Worm (Caenorhabditis elegans) whole organism, early embryonic: Measurements from ENCODE around the gene T24H10.4.

Experiments used
- B0310.2 ChIP-seq: sonication (generic microtip); optimal IDR thresholded peaks from 2 replicates; lab custom pipeline; 2016; ENCODE audit warnings: mild to moderate bottlenecking, missing genetic modification characterization, missing compliant biosample characterization
- F13C5.2 ChIP-seq: sonication (generic microtip); optimal IDR thresholded peaks from 2 replicates; lab custom pipeline; 2017; ENCODE audit warnings: mild to moderate bottlenecking, missing genetic modification characterization, inconsistent platforms, missing compliant biosample characterization
- ama-1 ChIP-seq: fragments of 150-350 bp; optimal IDR thresholded peaks from 2 replicates; lab custom pipeline; 2014
- ets-7 ChIP-seq: sonication (generic microtip); optimal IDR thresholded peaks from 2 replicates; lab custom pipeline; 2016; ENCODE audit warnings: missing genotype, missing genetic modification characterization, missing compliant biosample characterization
- flt-1 ChIP-seq: fragments of 200-800 bp; sonication (Bioruptor generic); IDR thresholded peaks from 2 replicates; pipeline ENCODE4 v1.3.6; 2022; ENCODE audit warnings: missing genetic modification characterization, missing compliant biosample characterization
- hnd-1 ChIP-seq: sonication (generic microtip); optimal IDR thresholded peaks from 2 replicates; lab custom pipeline; 2016; ENCODE audit warnings: missing genetic modification characterization, missing compliant biosample characterization
- scrt-1 ChIP-seq: fragments of 200-800 bp; sonication (Bioruptor generic); IDR thresholded peaks from 2 replicates; pipeline ENCODE4 v1.3.6; 2022; ENCODE audit warnings: missing genetic modification characterization, missing compliant biosample characterization
- sea-1 ChIP-seq: fragments of 200-800 bp; sonication (Bioruptor generic); conservative IDR thresholded peaks from 2 replicates; pipeline ENCODE4 v1.3.6; 2022; ENCODE audit warnings: missing genetic modification characterization, missing compliant biosample characterization
- tbx-37 ChIP-seq: fragments of 200-800 bp; sonication (Bioruptor generic); conservative IDR thresholded peaks from 2 replicates; pipeline ENCODE4 v1.3.6; 2022; ENCODE audit warnings: missing genetic modification reagents, missing genetic modification characterization, missing compliant biosample characterization
- tra-4 ChIP-seq: sonication (generic microtip); optimal IDR thresholded peaks from 2 replicates; lab custom pipeline; 2017; ENCODE audit warnings: missing genetic modification characterization, missing compliant biosample characterization

DNA sequence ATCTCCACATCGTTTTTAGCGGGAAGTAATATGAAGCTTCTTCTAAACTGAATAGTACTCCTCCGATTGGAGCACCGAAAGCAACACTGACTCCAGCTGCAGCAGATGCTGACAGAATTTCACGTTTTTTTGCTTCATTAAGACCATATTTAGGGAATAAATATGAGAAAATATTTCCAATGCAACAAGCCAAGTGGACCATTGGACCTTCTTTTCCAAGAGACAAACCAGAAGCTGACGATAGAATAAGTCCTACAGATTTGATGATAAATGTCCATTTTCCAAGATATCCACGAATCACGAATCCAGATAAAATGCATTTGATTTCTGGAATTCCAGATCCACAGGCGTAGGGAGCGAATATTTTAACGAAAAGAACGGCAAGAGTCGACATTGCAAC, 12.0 kb upstream of the T24H10.4 start:
- TF ChIP-seq ama-1 (no peak), F13C5.2 (tag; lab: Kevin White, UChicago) (no peak), B0310.2 (tag; lab: Kevin White, UChicago) (no peak), tra-4 (tag; lab: Kevin White, UChicago) (no peak), scrt-1 (no peak), flt-1 (GFP tag; lab: Robert Waterston, UW) (no peak), tbx-37 (GFP tag; lab: Robert Waterston, UW) (no peak), hnd-1 (no peak), ets-7 (tag; lab: Kevin White, UChicago) (no peak), sea-1 (GFP tag; lab: Robert Waterston, UW) (no peak)
